Comparison of ENCODE assay signal across 2 fruit fly cellular contexts in genomic region chr2L:8419382-8419940, dm6.
A peak's percentile ranks its signal among the peaks of the same experiment; 100 is the strongest.
TF ChIP-seq lines count a peak whose summit lies in the region.

No protein-coding gene starts in this region.

TF ChIP-seq in whole organism, embryonic, 481 proteins besides CTCF, POLR2A, EP300 and RAD21 (continued from another document and continues in another):
- TF ChIP-seq Ptx1 (GFP tag; IDR thresholded peaks at IDR 0.05; lab: Robert Waterston, UW): no peak
- no peak for TF ChIP-seq ATbp (GFP tag; optimal IDR thresholded peaks at IDR 0.05; lab: Kevin White, UChicago)
- no peak for TF ChIP-seq CG11456 (GFP tag; IDR thresholded peaks at IDR 0.05; lab: Robert Waterston, UW)
- TF ChIP-seq CG8924 (tag; optimal IDR thresholded peaks at IDR 0.05; lab: Kevin White, UChicago): no peak
- no peak for TF ChIP-seq CG7987 (GFP tag; optimal IDR thresholded peaks at IDR 0.05; lab: Kevin White, UChicago)
- no peak for TF ChIP-seq E2f1 (GFP tag; IDR thresholded peaks at IDR 0.05; lab: Robert Waterston, UW)
- no peak for TF ChIP-seq chif (GFP tag; optimal IDR thresholded peaks at IDR 0.05; lab: Kevin White, UChicago)
- TF ChIP-seq pros (GFP tag; optimal IDR thresholded peaks at IDR 0.05; lab: Kevin White, UChicago): peak; percentile 77
- TF ChIP-seq ro (GFP tag; IDR thresholded peaks at IDR 0.05; lab: Robert Waterston, UW): no peak
- no peak for TF ChIP-seq MTF-1 (GFP tag; optimal IDR thresholded peaks at IDR 0.05; lab: Kevin White, UChicago; ENCODE audit: borderline replicate concordance)
- TF ChIP-seq CG7271 (tag; optimal IDR thresholded peaks at IDR 0.05; lab: Kevin White, UChicago): no peak
- TF ChIP-seq bigmax (GFP tag; optimal IDR thresholded peaks at IDR 0.05; lab: Kevin White, UChicago): no peak
- peak; percentile 1 for TF ChIP-seq abd-A (tag; optimal IDR thresholded peaks at IDR 0.05; lab: Kevin White, UChicago)
- TF ChIP-seq CG2202 (tag; optimal IDR thresholded peaks at IDR 0.05; lab: Kevin White, UChicago): no peak
- TF ChIP-seq dpn (GFP tag; optimal IDR thresholded peaks at IDR 0.05; lab: Kevin White, UChicago): no peak
- no peak for TF ChIP-seq Nf-YC (tag; optimal IDR thresholded peaks at IDR 0.05; lab: Kevin White, UChicago)
- no peak for TF ChIP-seq CG17802 (tag; optimal IDR thresholded peaks at IDR 0.05; lab: Kevin White, UChicago)
- no peak for TF ChIP-seq CG34224 (GFP tag; IDR thresholded peaks at IDR 0.05; lab: Robert Waterston, UW; ENCODE audit: partially characterized antibody)
- no peak for TF ChIP-seq Trl (optimal IDR thresholded peaks at IDR 0.05; lab: Kevin White, UChicago)
- TF ChIP-seq Trl (GFP tag; optimal IDR thresholded peaks at IDR 0.05; lab: Kevin White, UChicago): no peak
- TF ChIP-seq CG6175 (GFP tag; IDR thresholded peaks at IDR 0.05; lab: Robert Waterston, UW): no peak
- TF ChIP-seq sqz (GFP tag; optimal IDR thresholded peaks at IDR 0.05; lab: Kevin White, UChicago): peak; percentile 53
- TF ChIP-seq org-1 (GFP tag; optimal IDR thresholded peaks at IDR 0.05; lab: Kevin White, UChicago): no peak
- no peak for TF ChIP-seq exex (tag; optimal IDR thresholded peaks at IDR 0.05; lab: Kevin White, UChicago)
- no peak for TF ChIP-seq Hsf (GFP tag; optimal IDR thresholded peaks at IDR 0.05; lab: Kevin White, UChicago)
- no peak for TF ChIP-seq her (GFP tag; optimal IDR thresholded peaks at IDR 0.05; lab: Kevin White, UChicago)
- no peak for TF ChIP-seq Optix (GFP tag; IDR thresholded peaks at IDR 0.05; lab: Robert Waterston, UW)
- no peak for TF ChIP-seq Tbp (GFP tag; optimal IDR thresholded peaks at IDR 0.05; lab: Kevin White, UChicago)
- peak; percentile 34; the same call in 1 of the 2 replicates for TF ChIP-seq aop (GFP tag; IDR thresholded peaks at IDR 0.05; lab: Robert Waterston, UW)
- no peak for TF ChIP-seq nerfin-1 (tag; optimal IDR thresholded peaks at IDR 0.05; lab: Kevin White, UChicago)
- no peak for TF ChIP-seq Ets97D (GFP tag; optimal IDR thresholded peaks at IDR 0.05; lab: Kevin White, UChicago)
- TF ChIP-seq ssp (GFP tag; IDR thresholded peaks at IDR 0.05; lab: Robert Waterston, UW): no peak
- no peak for TF ChIP-seq Dref (GFP tag; IDR thresholded peaks at IDR 0.05; lab: Robert Waterston, UW)
- TF ChIP-seq CG13123 (GFP tag; optimal IDR thresholded peaks at IDR 0.05; lab: Kevin White, UChicago): no peak
- peak; percentile 64 for TF ChIP-seq CG17385 (GFP tag; optimal IDR thresholded peaks at IDR 0.05; lab: Kevin White, UChicago)
- TF ChIP-seq CG3281 (GFP tag; optimal IDR thresholded peaks at IDR 0.05; lab: Kevin White, UChicago): no peak
- no peak for TF ChIP-seq dan (GFP tag; IDR thresholded peaks at IDR 0.05; lab: Robert Waterston, UW)
- TF ChIP-seq croc (GFP tag; conservative IDR thresholded peaks at IDR 0.05; lab: Robert Waterston, UW): no peak
- TF ChIP-seq CG8944 (GFP tag; optimal IDR thresholded peaks at IDR 0.05; lab: Kevin White, UChicago): no peak
- no peak for TF ChIP-seq crp (GFP tag; optimal IDR thresholded peaks at IDR 0.05; lab: Kevin White, UChicago)
- TF ChIP-seq stwl (tag; optimal IDR thresholded peaks at IDR 0.05; lab: Kevin White, UChicago): no peak
- peak; percentile 68 for TF ChIP-seq cg (GFP tag; optimal IDR thresholded peaks at IDR 0.05; lab: Kevin White, UChicago)
- TF ChIP-seq CG12071 (GFP tag; optimal IDR thresholded peaks at IDR 0.05; lab: Kevin White, UChicago): no peak
- TF ChIP-seq CG42726 (GFP tag; IDR thresholded peaks at IDR 0.05; lab: Robert Waterston, UW; ENCODE audit: partially characterized antibody): no peak
- TF ChIP-seq Spps (tag; optimal IDR thresholded peaks at IDR 0.05; lab: Kevin White, UChicago): no peak
- no peak for TF ChIP-seq HHEX (GFP tag; optimal IDR thresholded peaks at IDR 0.05; lab: Kevin White, UChicago)
- TF ChIP-seq pita (GFP tag; optimal IDR thresholded peaks at IDR 0.05; lab: Kevin White, UChicago): no peak
- TF ChIP-seq CG12769 (tag; optimal IDR thresholded peaks at IDR 0.05; lab: Kevin White, UChicago): no peak
- TF ChIP-seq gsb-n (tag; optimal IDR thresholded peaks at IDR 0.05; lab: Kevin White, UChicago): peak; percentile 38
- no peak for TF ChIP-seq cato (GFP tag; optimal IDR thresholded peaks at IDR 0.05; lab: Kevin White, UChicago; ENCODE audit: borderline replicate concordance)
- peak; percentile 49 for TF ChIP-seq twi (tag; optimal IDR thresholded peaks at IDR 0.05; lab: Kevin White, UChicago)
- 0 out of 3 replicates have a peak, but pooled peaks have one; percentile 17 for TF ChIP-seq Mrtf (GFP tag; IDR thresholded peaks at IDR 0.05; lab: Robert Waterston, UW)
- no peak for TF ChIP-seq CHES-1-like (GFP tag; optimal IDR thresholded peaks at IDR 0.05; lab: Kevin White, UChicago)
- no peak for TF ChIP-seq maf-S (GFP tag; optimal IDR thresholded peaks at IDR 0.05; lab: Kevin White, UChicago)
- TF ChIP-seq CG12659 (GFP tag; optimal IDR thresholded peaks at IDR 0.05; lab: Kevin White, UChicago): no peak
- no peak for TF ChIP-seq CG5953 (GFP tag; IDR thresholded peaks at IDR 0.05; lab: Robert Waterston, UW)
- no peak for TF ChIP-seq Eip74EF (GFP tag; optimal IDR thresholded peaks at IDR 0.05; lab: Kevin White, UChicago)
- TF ChIP-seq odd (GFP tag; optimal IDR thresholded peaks at IDR 0.05; lab: Kevin White, UChicago): peak; percentile 36
- TF ChIP-seq ttk (GFP tag; IDR thresholded peaks at IDR 0.05; lab: Robert Waterston, UW): no peak
- TF ChIP-seq grn (GFP tag; optimal IDR thresholded peaks at IDR 0.05; lab: Kevin White, UChicago): no peak
- no peak for TF ChIP-seq pum (GFP tag; optimal IDR thresholded peaks at IDR 0.05; lab: Kevin White, UChicago)
- TF ChIP-seq CG18011 (GFP tag; optimal IDR thresholded peaks at IDR 0.05; lab: Kevin White, UChicago): no peak
- no peak for TF ChIP-seq CG17359 (tag; optimal IDR thresholded peaks at IDR 0.05; lab: Kevin White, UChicago)
- TF ChIP-seq Adf1 (GFP tag; IDR thresholded peaks at IDR 0.05; lab: Robert Waterston, UW): peak; percentile 87
- TF ChIP-seq H2.0 (GFP tag; IDR thresholded peaks at IDR 0.05; lab: Robert Waterston, UW): no peak
- peak; percentile 22 for TF ChIP-seq sens (GFP tag; lab: Kevin White, UChicago)
- TF ChIP-seq CG8281 (tag; optimal IDR thresholded peaks at IDR 0.05; lab: Kevin White, UChicago): peak; percentile 2
- no peak for TF ChIP-seq Dp (GFP tag; optimal IDR thresholded peaks at IDR 0.05; lab: Kevin White, UChicago)
- TF ChIP-seq Aef1 (GFP tag; IDR thresholded peaks at IDR 0.05; lab: Robert Waterston, UW): no peak
- TF ChIP-seq Hr78 (GFP tag; optimal IDR thresholded peaks at IDR 0.05; lab: Kevin White, UChicago): peak in 1 of 2 experiments; percentile 79

TF ChIP-seq in whole organism, prepupa, 60 proteins besides CTCF, POLR2A, EP300 and RAD21 (continued from another document):
- TF ChIP-seq dac (GFP tag; optimal IDR thresholded peaks at IDR 0.05; lab: Kevin White, UChicago) (no peak), CG1621 (tag; optimal IDR thresholded peaks at IDR 0.05; lab: Kevin White, UChicago) (peak; percentile 23), Smox (GFP tag; optimal IDR thresholded peaks at IDR 0.05; lab: Kevin White, UChicago) (no peak), Lpt (GFP tag; optimal IDR thresholded peaks at IDR 0.05; lab: Kevin White, UChicago) (no peak), CG16779 (tag; optimal IDR thresholded peaks at IDR 0.05; lab: Kevin White, UChicago) (peak; percentile 34), pdm3 (GFP tag; optimal IDR thresholded peaks at IDR 0.05; lab: Kevin White, UChicago) (no peak), Met (GFP tag; optimal IDR thresholded peaks at IDR 0.05; lab: Kevin White, UChicago) (no peak), dsx (GFP tag; optimal IDR thresholded peaks at IDR 0.05; lab: Kevin White, UChicago; ENCODE audit: poor library complexity, severe bottlenecking) (peak; percentile 50), Eip75B (GFP tag; optimal IDR thresholded peaks at IDR 0.05; lab: Kevin White, UChicago) (peak; percentile 10), CG32006 (GFP tag; optimal IDR thresholded peaks at IDR 0.05; lab: Kevin White, UChicago) (no peak), svp (GFP tag; lab: Kevin White, UChicago) (peak; percentile 96), Ets96B (tag; optimal IDR thresholded peaks at IDR 0.05; lab: Kevin White, UChicago) (peak; percentile 28), vri (GFP tag; optimal IDR thresholded peaks at IDR 0.05; lab: Kevin White, UChicago) (peak; percentile 2), Eip93F (GFP tag; optimal IDR thresholded peaks at IDR 0.05; lab: Kevin White, UChicago) (no peak)
